Worm (Caenorhabditis elegans) whole organism, mixed stage, embryonic: ENCODE data around the gene scd-2.

Experiments
- M03D4.4 ChIP-seq: sonication (generic microtip); optimal IDR thresholded peaks from 2 replicates; lab custom pipeline; 2017; ENCODE audit warnings: mild to moderate bottlenecking, missing genetic modification characterization, missing compliant biosample characterization
- bed-3 ChIP-seq: fragments of 200-800 bp; sonication (Bioruptor generic); optimal IDR thresholded peaks from 3 replicates; lab custom pipeline; 2018; ENCODE audit warnings: mild to moderate bottlenecking, missing genetic modification characterization, moderate library complexity, missing compliant biosample characterization
- blmp-1 ChIP-seq: fragments of 150-350 bp; optimal IDR thresholded peaks from 2 replicates; lab custom pipeline; 2014; ENCODE audit warnings: missing biosample characterization, missing genetic modification characterization
- ceh-39 ChIP-seq: fragments of 150-350 bp; optimal IDR thresholded peaks from 2 replicates; lab custom pipeline; 2014; ENCODE audit warnings: missing biosample characterization, missing genetic modification characterization
- ceh-43 ChIP-seq: fragments of 200-800 bp; sonication (Bioruptor generic); optimal IDR thresholded peaks from 2 replicates; lab custom pipeline; 2018; ENCODE audit warnings: mild to moderate bottlenecking, missing genetic modification characterization, moderate library complexity, missing compliant biosample characterization
- ceh-83 ChIP-seq: fragments of 200-800 bp; sonication (Bioruptor generic); optimal IDR thresholded peaks from 2 replicates; lab custom pipeline; 2018; ENCODE audit warnings: mild to moderate bottlenecking, missing genetic modification characterization, missing compliant biosample characterization
- ces-1 ChIP-seq: fragments of 150-350 bp; optimal IDR thresholded peaks from 2 replicates; lab custom pipeline; 2014; ENCODE audit warnings: missing biosample characterization, missing genetic modification reagents, missing genetic modification characterization
- cnd-1 ChIP-seq: fragments of 200-800 bp; sonication (Bioruptor generic); optimal IDR thresholded peaks from 2 replicates; lab custom pipeline; 2018; ENCODE audit warnings: mild to moderate bottlenecking, missing genetic modification characterization, missing compliant biosample characterization
- drap-1 ChIP-seq: fragments of 200-800 bp; sonication (Bioruptor generic); optimal IDR thresholded peaks from 3 replicates; lab custom pipeline; 2018; ENCODE audit warnings: mild to moderate bottlenecking, missing genetic modification characterization, missing compliant biosample characterization
- elt-1 ChIP-seq: sonication (generic microtip); optimal IDR thresholded peaks from 2 replicates; lab custom pipeline; 2017; ENCODE audit warnings: missing genetic modification characterization, mild to moderate bottlenecking, missing compliant biosample characterization, antibody characterized with exemption, moderate library complexity, borderline replicate concordance; ENCODE audit not compliant: insufficient read depth
- elt-3 ChIP-seq: fragments of 150-350 bp; optimal IDR thresholded peaks from 2 replicates; lab custom pipeline; 2014; ENCODE audit warnings: missing biosample characterization, missing genetic modification characterization
- flh-1 ChIP-seq: fragments of 200-800 bp; sonication (Bioruptor generic); optimal IDR thresholded peaks from 2 replicates; lab custom pipeline; 2018; ENCODE audit warnings: mild to moderate bottlenecking, missing genetic modification characterization, moderate library complexity, missing compliant biosample characterization
- ham-2 ChIP-seq: fragments of 200-800 bp; sonication (Bioruptor generic); optimal IDR thresholded peaks from 2 replicates; lab custom pipeline; 2018; ENCODE audit warnings: mild to moderate bottlenecking, missing genetic modification characterization, missing compliant biosample characterization
- hlh-1 ChIP-seq: fragments of 150-350 bp; optimal IDR thresholded peaks from 2 replicates; lab custom pipeline; 2014; ENCODE audit warnings: missing biosample characterization, missing genetic modification reagents, missing genetic modification characterization
- lin-13 ChIP-seq: fragments of 150-350 bp; optimal IDR thresholded peaks from 2 replicates; lab custom pipeline; 2014; ENCODE audit warnings: missing biosample characterization, missing genetic modification characterization
- lin-32 ChIP-seq: fragments of 200-800 bp; sonication (Bioruptor generic); optimal IDR thresholded peaks from 2 replicates; lab custom pipeline; 2018; ENCODE audit warnings: mild to moderate bottlenecking, missing genetic modification characterization, missing compliant biosample characterization
- lsy-2 ChIP-seq: fragments of 150-350 bp; optimal IDR thresholded peaks from 2 replicates; lab custom pipeline; 2014; ENCODE audit warnings: missing biosample characterization, missing genetic modification characterization
- mab-5 ChIP-seq: fragments of 150-350 bp; optimal IDR thresholded peaks from 2 replicates; lab custom pipeline; 2014; ENCODE audit warnings: missing biosample characterization, missing genetic modification characterization
- mep-1 ChIP-seq: fragments of 150-350 bp; optimal IDR thresholded peaks from 2 replicates; lab custom pipeline; 2017; ENCODE audit warnings: missing biosample characterization, missing genetic modification reagents, missing genetic modification characterization, inconsistent platforms
- mls-2 ChIP-seq: sonication (generic microtip); optimal IDR thresholded peaks from 2 replicates; lab custom pipeline; 2016; ENCODE audit warnings: mild to moderate bottlenecking, missing genetic modification characterization, moderate library complexity, missing compliant biosample characterization
- nhr-12 ChIP-seq: fragments of 150-350 bp; optimal IDR thresholded peaks from 2 replicates; lab custom pipeline; 2014; ENCODE audit warnings: missing biosample characterization, missing genetic modification characterization
- nhr-2 ChIP-seq: fragments of 150-350 bp; optimal IDR thresholded peaks from 2 replicates; lab custom pipeline; 2014; ENCODE audit warnings: missing biosample characterization, missing genetic modification characterization
- nhr-237 ChIP-seq: fragments of 150-350 bp; optimal IDR thresholded peaks from 2 replicates; lab custom pipeline; 2014; ENCODE audit warnings: missing biosample characterization, missing genetic modification characterization
- nhr-28 ChIP-seq: fragments of 150-350 bp; optimal IDR thresholded peaks from 2 replicates; lab custom pipeline; 2014; ENCODE audit warnings: missing biosample characterization, missing genetic modification characterization
- nhr-76 ChIP-seq: sonication (generic microtip); optimal IDR thresholded peaks from 2 replicates; lab custom pipeline; 2017; ENCODE audit warnings: missing biosample characterization, missing genetic modification characterization
- pha-4 ChIP-seq: fragments of 150-350 bp; optimal IDR thresholded peaks from 2 replicates; lab custom pipeline; 2018; ENCODE audit warnings: missing biosample characterization, missing genetic modification reagents, missing genetic modification characterization
- sem-2 ChIP-seq: fragments of 200-800 bp; sonication (Bioruptor generic); optimal IDR thresholded peaks from 2 replicates; lab custom pipeline; 2018; ENCODE audit warnings: mild to moderate bottlenecking, missing genetic modification characterization, missing compliant biosample characterization
- snpc-4 ChIP-seq: fragments of 150-350 bp; optimal IDR thresholded peaks from 2 replicates; lab custom pipeline; 2014; ENCODE audit warnings: missing biosample characterization, missing genetic modification characterization
- sptf-1 ChIP-seq: sonication (generic microtip); optimal IDR thresholded peaks from 2 replicates; lab custom pipeline; 2017; ENCODE audit warnings: mild to moderate bottlenecking, missing genetic modification characterization, moderate library complexity, missing compliant biosample characterization
- tbx-8 ChIP-seq: fragments of 200-800 bp; sonication (Bioruptor generic); optimal IDR thresholded peaks from 2 replicates; lab custom pipeline; 2018; ENCODE audit warnings: mild to moderate bottlenecking, missing genetic modification characterization, moderate library complexity, missing compliant biosample characterization
- unc-120 ChIP-seq: sonication (generic microtip); optimal IDR thresholded peaks from 2 replicates; lab custom pipeline; 2017; ENCODE audit warnings: missing genetic modification characterization, missing compliant biosample characterization; ENCODE audit not compliant: poor library complexity, severe bottlenecking
- unc-39 ChIP-seq: fragments of 150-350 bp; optimal IDR thresholded peaks from 2 replicates; lab custom pipeline; 2014; ENCODE audit warnings: missing biosample characterization, missing genetic modification characterization
- unc-62 ChIP-seq: fragments of 150-350 bp; optimal IDR thresholded peaks from 2 replicates; lab custom pipeline; 2014; ENCODE audit warnings: missing biosample characterization, missing genetic modification reagents, missing genetic modification characterization
- zip-8 ChIP-seq: fragments of 150-350 bp; optimal IDR thresholded peaks from 2 replicates; lab custom pipeline; 2014; ENCODE audit warnings: missing biosample characterization, missing genetic modification characterization
- ztf-11 ChIP-seq: fragments of 150-350 bp; optimal IDR thresholded peaks from 2 replicates; lab custom pipeline; 2014; ENCODE audit warnings: missing biosample characterization, missing genetic modification characterization

The scd-2 gene

ce11 chrV:6683740-6684139, 50.7 kb downstream of the scd-2 start:
- no peak for TF ChIP-seq zip-8
- TF ChIP-seq ces-1 (GFP tag; lab: Kevin White, UChicago), result peak; percentile 10
- TF ChIP-seq, all 35 proteins: peak for 1

ce11 chrV:6684541-6684940, 51.5 kb downstream of the scd-2 start:
- no peak for TF ChIP-seq pha-4 (tag; lab: Kevin White, UChicago)
- peak; percentile 78 for TF ChIP-seq ceh-43 (GFP tag; lab: Kevin White, UChicago)
- no peak for TF ChIP-seq nhr-28 (tag; lab: Kevin White, UChicago)
- no peak for TF ChIP-seq nhr-76 (tag; lab: Kevin White, UChicago)
- no peak for TF ChIP-seq ceh-83 (GFP tag; lab: Kevin White, UChicago)
- no peak for TF ChIP-seq lsy-2 (tag; lab: Kevin White, UChicago)
- TF ChIP-seq drap-1, result no peak
- no peak for TF ChIP-seq ham-2
- TF ChIP-seq M03D4.4, result no peak
- TF ChIP-seq unc-39 (tag; lab: Kevin White, UChicago), result no peak
- TF ChIP-seq unc-120 (tag; lab: Kevin White, UChicago), result no peak
- no peak for TF ChIP-seq snpc-4
- TF ChIP-seq elt-1, result no peak
- no peak for TF ChIP-seq nhr-12 (tag; lab: Kevin White, UChicago)
- no peak for TF ChIP-seq ceh-39
- TF ChIP-seq elt-3, result no peak
- TF ChIP-seq tbx-8 (GFP tag; lab: Kevin White, UChicago), result no peak
- TF ChIP-seq lin-32 (GFP tag; lab: Kevin White, UChicago), result peak; percentile 98
- TF ChIP-seq nhr-237 (tag; lab: Kevin White, UChicago), result no peak
- TF ChIP-seq ztf-11 (tag; lab: Kevin White, UChicago), result peak; percentile 28
- TF ChIP-seq mls-2 (tag; lab: Kevin White, UChicago), result peak; percentile 80
- no peak for TF ChIP-seq lin-13 (tag; lab: Kevin White, UChicago)
- TF ChIP-seq sptf-1, result peak; percentile 36
- peak; percentile 76 for TF ChIP-seq cnd-1
- TF ChIP-seq nhr-2 (tag; lab: Kevin White, UChicago), result peak; percentile 100
- TF ChIP-seq sem-2, result no peak
- no peak for TF ChIP-seq zip-8
- no peak for TF ChIP-seq hlh-1 (tag; lab: Kevin White, UChicago)
- no peak for TF ChIP-seq mab-5 (tag; lab: Kevin White, UChicago)
- TF ChIP-seq unc-62 (GFP tag; lab: Kevin White, UChicago), result no peak
- peak; percentile 72 for TF ChIP-seq ces-1 (GFP tag; lab: Kevin White, UChicago)
- TF ChIP-seq flh-1 (GFP tag; lab: Kevin White, UChicago), result no peak
- TF ChIP-seq bed-3, result no peak
- TF ChIP-seq, all 35 proteins: peak for 8

- TF ChIP-seq ceh-83 (GFP tag; lab: Kevin White, UChicago), result no peak
- TF ChIP-seq mep-1 (tag; lab: Kevin White, UChicago), result no peak
- TF ChIP-seq ztf-11 (tag; lab: Kevin White, UChicago), result no peak
- no peak for TF ChIP-seq unc-39 (tag; lab: Kevin White, UChicago)
- TF ChIP-seq flh-1 (GFP tag; lab: Kevin White, UChicago), result no peak
- no peak for TF ChIP-seq sptf-1
- TF ChIP-seq ceh-43 (GFP tag; lab: Kevin White, UChicago), result no peak
- TF ChIP-seq M03D4.4, result no peak
- TF ChIP-seq bed-3, result no peak
- peak; percentile 20 for TF ChIP-seq cnd-1
- no peak for TF ChIP-seq drap-1
- peak; percentile 60 for TF ChIP-seq lin-32 (GFP tag; lab: Kevin White, UChicago)
- TF ChIP-seq ham-2, result no peak
- TF ChIP-seq lsy-2 (tag; lab: Kevin White, UChicago), result no peak
- TF ChIP-seq nhr-2 (tag; lab: Kevin White, UChicago), result peak; percentile 59
- TF ChIP-seq mab-5 (tag; lab: Kevin White, UChicago), result no peak
Observed at ce11 chrV:6685499-6685898, 52.5 kb downstream of the scd-2 start.

- no peak for TF ChIP-seq blmp-1
- TF ChIP-seq M03D4.4, result no peak
- no peak for TF ChIP-seq sem-2
- TF ChIP-seq mls-2 (tag; lab: Kevin White, UChicago), result no peak
- TF ChIP-seq drap-1, result no peak
Observed at ce11 chrV:6685963-6686362, 52.9 kb downstream of the scd-2 start.
